Worm (Caenorhabditis elegans) whole organism, L4/young adult: ENCODE results near the gene K05G3.1.

Source experiments
- dao-5 ChIP-seq: sonication (generic microtip); optimal IDR thresholded peaks from 2 replicates; lab custom pipeline; 2016; ENCODE audit warnings: missing genotype, missing genetic modification characterization, moderate library complexity, missing compliant biosample characterization
- him-1 ChIP-seq: sonication (generic microtip); optimal IDR thresholded peaks from 2 replicates; lab custom pipeline; 2016; ENCODE audit warnings: missing genotype, missing genetic modification reagents, missing genetic modification characterization, missing compliant biosample characterization

ce11 chrX:16490753-16491152 lies 10.4 kb upstream of the K05G3.1 start:
- TF ChIP-seq him-1 = no peak
- TF ChIP-seq dao-5 (tag; lab: Kevin White, UChicago) = no peak
